Worm (Caenorhabditis elegans) whole organism, midembryonic: ENCODE data around the gene twk-10.
A peak's percentile ranks its signal among the peaks of the same experiment; 100 is the strongest.

ENCODE experiments used
- T22C8.4 ChIP-seq: fragments of 200-800 bp; sonication (Bioruptor generic); IDR thresholded peaks from 2 replicates; pipeline ENCODE4 v1.3.6; 2022; ENCODE audit warnings: missing genetic modification characterization, missing compliant biosample characterization
- cog-1 ChIP-seq: sonication (generic microtip); optimal IDR thresholded peaks from 2 replicates; lab custom pipeline; 2016; ENCODE audit warnings: missing genetic modification characterization, missing compliant biosample characterization
- flt-1 ChIP-seq: fragments of 200-800 bp; sonication (Bioruptor generic); IDR thresholded peaks from 2 replicates; pipeline ENCODE4 v1.3.6; 2022; ENCODE audit warnings: missing genetic modification characterization, missing compliant biosample characterization
- klf-2 ChIP-seq: fragments of 200-800 bp; sonication (Bioruptor generic); conservative IDR thresholded peaks from 2 replicates; pipeline ENCODE4 v1.3.6; 2022; ENCODE audit warnings: missing genetic modification reagents, missing genetic modification characterization, missing compliant biosample characterization
- med-1 ChIP-seq: sonication (generic microtip); optimal IDR thresholded peaks from 2 replicates; lab custom pipeline; 2017; ENCODE audit warnings: missing genetic modification characterization, mild to moderate bottlenecking, missing compliant biosample characterization, antibody characterized with exemption, missing genetic modification reagents; ENCODE audit not compliant: insufficient read depth
- ref-1 ChIP-seq: fragments of 200-800 bp; sonication (Bioruptor generic); conservative IDR thresholded peaks from 2 replicates; pipeline ENCODE4 v1.3.6; 2022; ENCODE audit warnings: missing genetic modification reagents, missing genetic modification characterization, missing compliant biosample characterization
- tab-1 ChIP-seq: fragments of 200-800 bp; sonication (Bioruptor generic); IDR thresholded peaks from 2 replicates; pipeline ENCODE4 v1.3.6; 2022; ENCODE audit warnings: missing genetic modification characterization, missing compliant biosample characterization
- ztf-23 ChIP-seq: fragments of 200-800 bp; sonication (Bioruptor generic); IDR thresholded peaks from 2 replicates; pipeline ENCODE4 v1.3.6; 2022; ENCODE audit warnings: missing genetic modification reagents, missing genetic modification characterization, missing compliant biosample characterization
- ztf-29 ChIP-seq: fragments of 200-800 bp; sonication (Bioruptor generic); IDR thresholded peaks from 2 replicates; pipeline ENCODE4 v1.3.6; 2022; ENCODE audit warnings: missing genetic modification reagents, missing genetic modification characterization, missing compliant biosample characterization

The twk-10 gene

ce11 chrV:6551707-6552390 is at the start of gene twk-10:
twk-10 (plus strand) TSS chrV:6552340.
- TF ChIP-seq klf-2 (GFP tag; lab: Robert Waterston, UW) (no peak), cog-1 (tag; lab: Kevin White, UChicago) (no peak), tab-1 (GFP tag; lab: Robert Waterston, UW) (0 out of 2 replicates have a peak, but pooled peaks have one; percentile 57), ztf-23 (GFP tag; lab: Robert Waterston, UW) (no peak), med-1 (GFP tag; lab: Kevin White, UChicago) (no peak), T22C8.4 (GFP tag; lab: Robert Waterston, UW) (no peak; the same call in 1 of the 2 replicates), flt-1 (GFP tag; lab: Robert Waterston, UW) (peak; percentile 60; the same call in 1 of the 2 replicates), ztf-29 (GFP tag; lab: Robert Waterston, UW) (no peak), ref-1 (GFP tag; lab: Robert Waterston, UW) (peak; percentile 51; the same call in 1 of the 2 replicates)

- TF ChIP-seq med-1 (GFP tag; lab: Kevin White, UChicago) (no peak), flt-1 (GFP tag; lab: Robert Waterston, UW) (no peak), ztf-23 (GFP tag; lab: Robert Waterston, UW) (no peak), klf-2 (GFP tag; lab: Robert Waterston, UW) (no peak), ref-1 (GFP tag; lab: Robert Waterston, UW) (no peak), T22C8.4 (GFP tag; lab: Robert Waterston, UW) (no peak), ztf-29 (GFP tag; lab: Robert Waterston, UW) (no peak), tab-1 (GFP tag; lab: Robert Waterston, UW) (no peak)
Measured at ce11 chrV:6503158-6503557, 49.0 kb upstream of the twk-10 start.

ce11 chrV:6504131-6504827 is 47.9 kb upstream of the twk-10 start, which contains the start of gene moc-2:
moc-2 (minus strand) TSS chrV:6504181.
- TF ChIP-seq cog-1 (tag; lab: Kevin White, UChicago) (no peak), flt-1 (GFP tag; lab: Robert Waterston, UW) (no peak), ztf-23 (GFP tag; lab: Robert Waterston, UW) (no peak), T22C8.4 (GFP tag; lab: Robert Waterston, UW) (no peak), med-1 (GFP tag; lab: Kevin White, UChicago) (no peak), klf-2 (GFP tag; lab: Robert Waterston, UW) (no peak), ztf-29 (GFP tag; lab: Robert Waterston, UW) (no peak), ref-1 (GFP tag; lab: Robert Waterston, UW) (no peak), tab-1 (GFP tag; lab: Robert Waterston, UW) (no peak)

ce11 chrV:6505339-6505811 is 46.8 kb upstream of the twk-10 start, which contains the start of gene W01A11.7:
W01A11.7 (minus strand) TSS chrV:6505389.
- no peak for TF ChIP-seq tab-1 (GFP tag; lab: Robert Waterston, UW)
- TF ChIP-seq klf-2 (GFP tag; lab: Robert Waterston, UW), result no peak
- TF ChIP-seq cog-1 (tag; lab: Kevin White, UChicago), result no peak
- no peak for TF ChIP-seq T22C8.4 (GFP tag; lab: Robert Waterston, UW)
- no peak for TF ChIP-seq ref-1 (GFP tag; lab: Robert Waterston, UW)

- TF ChIP-seq ztf-29 (GFP tag; lab: Robert Waterston, UW), result no peak
- no peak for TF ChIP-seq ref-1 (GFP tag; lab: Robert Waterston, UW)
- no peak for TF ChIP-seq tab-1 (GFP tag; lab: Robert Waterston, UW)
- no peak for TF ChIP-seq ztf-23 (GFP tag; lab: Robert Waterston, UW)
- no peak for TF ChIP-seq med-1 (GFP tag; lab: Kevin White, UChicago)
- no peak for TF ChIP-seq flt-1 (GFP tag; lab: Robert Waterston, UW)
Measured at ce11 chrV:6506238-6506956, 45.7 kb upstream of the twk-10 start.

ce11 chrV:6508703-6509102 is 43.4 kb upstream of the twk-10 start, which contains the start of gene ubh-3:
ubh-3 (minus strand) TSS chrV:6508803.
- TF ChIP-seq T22C8.4 (GFP tag; lab: Robert Waterston, UW), result no peak
- TF ChIP-seq ztf-29 (GFP tag; lab: Robert Waterston, UW), result no peak
- TF ChIP-seq med-1 (GFP tag; lab: Kevin White, UChicago), result no peak
- TF ChIP-seq cog-1 (tag; lab: Kevin White, UChicago), result no peak
- no peak for TF ChIP-seq tab-1 (GFP tag; lab: Robert Waterston, UW)
- TF ChIP-seq ref-1 (GFP tag; lab: Robert Waterston, UW), result no peak
- TF ChIP-seq flt-1 (GFP tag; lab: Robert Waterston, UW), result no peak
- no peak for TF ChIP-seq ztf-23 (GFP tag; lab: Robert Waterston, UW)

ce11 chrV:6509717-6510116 is 42.4 kb upstream of the twk-10 start, which contains the start of gene ubh-2:
ubh-2 (minus strand) TSS chrV:6509817.
- no peak for TF ChIP-seq flt-1 (GFP tag; lab: Robert Waterston, UW)
- no peak for TF ChIP-seq T22C8.4 (GFP tag; lab: Robert Waterston, UW)
- TF ChIP-seq ref-1 (GFP tag; lab: Robert Waterston, UW), result no peak
- TF ChIP-seq cog-1 (tag; lab: Kevin White, UChicago), result no peak
- no peak for TF ChIP-seq med-1 (GFP tag; lab: Kevin White, UChicago)

- TF ChIP-seq flt-1 (GFP tag; lab: Robert Waterston, UW) (no peak), T22C8.4 (GFP tag; lab: Robert Waterston, UW) (no peak), ztf-29 (GFP tag; lab: Robert Waterston, UW) (no peak), cog-1 (tag; lab: Kevin White, UChicago) (no peak), tab-1 (GFP tag; lab: Robert Waterston, UW) (no peak), klf-2 (GFP tag; lab: Robert Waterston, UW) (no peak), med-1 (GFP tag; lab: Kevin White, UChicago) (no peak), ztf-23 (GFP tag; lab: Robert Waterston, UW) (no peak), ref-1 (GFP tag; lab: Robert Waterston, UW) (no peak)
Measured at ce11 chrV:6510622-6511021, 41.5 kb upstream of the twk-10 start.
